Fruit fly (Drosophila melanogaster): ENCODE measurements around the gene CG12991.

The CG12991 gene

dm6 chrX:17599330-17599729 lies 19.7 kb downstream of the CG12991 start, which contains the start of gene X11L (continued):
- TF ChIP-seq esn (GFP tag; optimal IDR thresholded peaks at IDR 0.05), result peak; percentile 82
- peak; percentile 65 for TF ChIP-seq achi (GFP tag; optimal IDR thresholded peaks at IDR 0.05)
- peak; percentile 73 for TF ChIP-seq vri (GFP tag; optimal IDR thresholded peaks at IDR 0.05)
- peak; percentile 35 for TF ChIP-seq CG11762 (GFP tag; optimal IDR thresholded peaks at IDR 0.05; ENCODE audit: insufficient read depth)
- peak; percentile 44 for TF ChIP-seq CG1621 (tag; optimal IDR thresholded peaks at IDR 0.05)
- TF ChIP-seq CG9139 (GFP tag; optimal IDR thresholded peaks at IDR 0.05), result peak; percentile 40
- peak; percentile 78 for TF ChIP-seq CG10631 (GFP tag; optimal IDR thresholded peaks at IDR 0.05)
- TF ChIP-seq CG11902 (GFP tag; optimal IDR thresholded peaks at IDR 0.05), result peak; percentile 36
- no peak for TF ChIP-seq Eip93F (GFP tag; optimal IDR thresholded peaks at IDR 0.05)
- peak; percentile 82 for TF ChIP-seq Hr39 (GFP tag; optimal IDR thresholded peaks at IDR 0.05)
- peak; percentile 66 for TF ChIP-seq Hr4 (GFP tag; optimal IDR thresholded peaks at IDR 0.05)
- TF ChIP-seq CG7368 (GFP tag; optimal IDR thresholded peaks at IDR 0.05), result peak; percentile 57
- TF ChIP-seq OdsH (GFP tag; optimal IDR thresholded peaks at IDR 0.05), result no peak
- peak; percentile 67 for TF ChIP-seq Met (GFP tag; optimal IDR thresholded peaks at IDR 0.05)
- peak; percentile 68 for TF ChIP-seq Sox14 (GFP tag; optimal IDR thresholded peaks at IDR 0.05)
- peak; percentile 68 for TF ChIP-seq Smox (GFP tag; optimal IDR thresholded peaks at IDR 0.05)

dm6 chrX:17602466-17602865 lies 22.8 kb downstream of the CG12991 start:
- TF ChIP-seq Eip78C (GFP tag) (peak; percentile 40), CG11902 (GFP tag; optimal IDR thresholded peaks at IDR 0.05) (no peak), CG4318 (GFP tag; optimal IDR thresholded peaks at IDR 0.05) (no peak), CG31627 (GFP tag; optimal IDR thresholded peaks at IDR 0.05) (no peak), svp (GFP tag) (peak; percentile 99), dsx (GFP tag; optimal IDR thresholded peaks at IDR 0.05; ENCODE audit: poor library complexity, severe bottlenecking) (peak; percentile 16)

dm6 chrX:17611455-17611854 lies 31.8 kb downstream of the CG12991 start:
- no peak for TF ChIP-seq Hr4 (GFP tag; optimal IDR thresholded peaks at IDR 0.05)
- no peak for TF ChIP-seq cyc (GFP tag; optimal IDR thresholded peaks at IDR 0.05)
- no peak for TF ChIP-seq CG9139 (GFP tag; optimal IDR thresholded peaks at IDR 0.05)
- TF ChIP-seq Smox (GFP tag; optimal IDR thresholded peaks at IDR 0.05), result no peak
- TF ChIP-seq Gug (GFP tag; IDR thresholded peaks at IDR 0.05), result no peak
- no peak for TF ChIP-seq Sox14 (GFP tag; optimal IDR thresholded peaks at IDR 0.05)
- no peak for TF ChIP-seq Sox15 (GFP tag; optimal IDR thresholded peaks at IDR 0.05)
- no peak for TF ChIP-seq spab (GFP tag; optimal IDR thresholded peaks at IDR 0.05)
- TF ChIP-seq CG6163 (GFP tag; IDR thresholded peaks at IDR 0.05), result no peak
- no peak for TF ChIP-seq CG16779 (tag; optimal IDR thresholded peaks at IDR 0.05)

- TF ChIP-seq Eip75B (GFP tag; optimal IDR thresholded peaks at IDR 0.05), result no peak
- TF ChIP-seq topi (GFP tag; optimal IDR thresholded peaks at IDR 0.05), result no peak
- TF ChIP-seq eg (GFP tag; IDR thresholded peaks at IDR 0.05), result no peak
- no peak for TF ChIP-seq CG3919 (GFP tag; optimal IDR thresholded peaks at IDR 0.05)
- TF ChIP-seq CG15336 (GFP tag; IDR thresholded peaks at IDR 0.05), result no peak
- TF ChIP-seq Sox15 (GFP tag; optimal IDR thresholded peaks at IDR 0.05), result no peak
- TF ChIP-seq acj6 (GFP tag; optimal IDR thresholded peaks at IDR 0.05), result no peak
- no peak for TF ChIP-seq CG10631 (GFP tag; optimal IDR thresholded peaks at IDR 0.05)
- TF ChIP-seq CG3032 (tag; optimal IDR thresholded peaks at IDR 0.05), result no peak
- TF ChIP-seq Eip93F (GFP tag; optimal IDR thresholded peaks at IDR 0.05), result no peak
Observed at dm6 chrX:17622187-17622586, 42.5 kb downstream of the CG12991 start.

dm6 chrX:17624223-17624982 lies 44.7 kb downstream of the CG12991 start:
- TF ChIP-seq CG3032 (tag; optimal IDR thresholded peaks at IDR 0.05), result no peak
- TF ChIP-seq Sox15 (GFP tag; optimal IDR thresholded peaks at IDR 0.05), result no peak
- TF ChIP-seq CG34406 (GFP tag; optimal IDR thresholded peaks at IDR 0.05), result no peak
- no peak for TF ChIP-seq dac (GFP tag; optimal IDR thresholded peaks at IDR 0.05)
- no peak for TF ChIP-seq Gug (GFP tag; IDR thresholded peaks at IDR 0.05)
- 0 out of 3 replicates have a peak, but pooled peaks have one; percentile 7 for TF ChIP-seq eg (GFP tag; IDR thresholded peaks at IDR 0.05)
- no peak for TF ChIP-seq CG8119 (GFP tag; IDR thresholded peaks at IDR 0.05)
- no peak for TF ChIP-seq CG31627 (GFP tag; optimal IDR thresholded peaks at IDR 0.05)
- peak; percentile 93 for TF ChIP-seq vri (GFP tag; optimal IDR thresholded peaks at IDR 0.05)
- no peak for TF ChIP-seq CG7368 (GFP tag; optimal IDR thresholded peaks at IDR 0.05)
- no peak for TF ChIP-seq Ets21C (GFP tag; optimal IDR thresholded peaks at IDR 0.05)
- 0 out of 2 replicates have a peak, but pooled peaks have one; percentile 23 for TF ChIP-seq CG11294 (GFP tag; IDR thresholded peaks at IDR 0.05)
- TF ChIP-seq Hr39 (GFP tag; optimal IDR thresholded peaks at IDR 0.05), result no peak
- TF ChIP-seq Hr4 (GFP tag; optimal IDR thresholded peaks at IDR 0.05), result no peak
- TF ChIP-seq CG6163 (GFP tag; IDR thresholded peaks at IDR 0.05), result no peak; the same call in 1 of the 3 replicates
- no peak for TF ChIP-seq CG1621 (tag; optimal IDR thresholded peaks at IDR 0.05)
- no peak for TF ChIP-seq Sox14 (GFP tag; optimal IDR thresholded peaks at IDR 0.05)
- TF ChIP-seq CG3919 (GFP tag; optimal IDR thresholded peaks at IDR 0.05), result no peak
- TF ChIP-seq Eip78C (GFP tag), result peak; percentile 61
- no peak for TF ChIP-seq Blimp-1 (GFP tag; optimal IDR thresholded peaks at IDR 0.05)
- TF ChIP-seq CG32006 (GFP tag; optimal IDR thresholded peaks at IDR 0.05), result peak; percentile 7
